Fruit fly (Drosophila melanogaster) whole organism, pupa: ENCODE measurements around the gene Anp.

Experiments
- CG10348 ChIP-seq: fragments of 200-800 bp; sonication (Bioruptor generic); IDR thresholded peaks from 2 replicates; pipeline ENCODE4 v1.3.6; 2022; ENCODE audit warnings: missing biosample characterization, missing genetic modification characterization
- CG32121 ChIP-seq: fragments of 200-800 bp; sonication (Bioruptor generic); IDR thresholded peaks from 2 replicates; pipeline ENCODE4 v1.3.6; 2022; ENCODE audit warnings: missing biosample characterization, missing genetic modification characterization
- Pif1A ChIP-seq: fragments of 200-800 bp; sonication (Bioruptor generic); optimal IDR thresholded peaks from 3 replicates; lab custom pipeline; 2016; ENCODE audit warnings: missing biosample characterization, missing genetic modification characterization

dm6 chr3R:30205946-30206345 is 3.8 kb upstream of the Anp start:
- TF ChIP-seq CG32121 (GFP tag; lab: Robert Waterston, UW), result no peak
- no peak for TF ChIP-seq CG10348
- no peak for TF ChIP-seq Pif1A (GFP tag; lab: Kevin White, UChicago)
